Worm (Caenorhabditis elegans): ENCODE data around the gene srx-96.

The srx-96 gene

ce11 chrV:13689592-13689991, 21.6 kb upstream of the srx-96 start, which contains the start of gene T01D3.1:
Gene T01D3.1, plus strand, starts transcription at chrV:13689892.
- no peak for TF ChIP-seq egl-44 (GFP tag; IDR thresholded peaks at IDR 0.05)
- no peak for TF ChIP-seq akir-1 (GFP tag; optimal IDR thresholded peaks at IDR 0.05)
- no peak for TF ChIP-seq cebp-2 (GFP tag; IDR thresholded peaks at IDR 0.05)
- no peak for TF ChIP-seq rec-8 (tag; optimal IDR thresholded peaks at IDR 0.05)
- TF ChIP-seq ets-4 (GFP tag; optimal IDR thresholded peaks at IDR 0.05) = no peak
- no peak for TF ChIP-seq Y53G8AR.9 (GFP tag; conservative IDR thresholded peaks at IDR 0.05)
- no peak for TF ChIP-seq T07F8.4 (tag; optimal IDR thresholded peaks at IDR 0.05)
- TF ChIP-seq Y56A3A.18 (GFP tag; IDR thresholded peaks at IDR 0.05) = no peak
- TF ChIP-seq egl-18 (GFP tag; IDR thresholded peaks at IDR 0.05) = no peak
- TF ChIP-seq ceh-79 (tag; optimal IDR thresholded peaks at IDR 0.05) = no peak
- TF ChIP-seq efl-1 (GFP tag; optimal IDR thresholded peaks at IDR 0.05) = no peak
- no peak for TF ChIP-seq nfya-1 (tag; optimal IDR thresholded peaks at IDR 0.05; ENCODE audit: borderline replicate concordance, insufficient read depth)
- no peak for TF ChIP-seq madf-6 (GFP tag; IDR thresholded peaks at IDR 0.05)

- TF ChIP-seq pha-4 (tag; optimal IDR thresholded peaks at IDR 0.05) (no peak), Y53G8AR.9 (GFP tag; conservative IDR thresholded peaks at IDR 0.05) (no peak), cebp-2 (GFP tag; IDR thresholded peaks at IDR 0.05) (no peak), lsl-1 (GFP tag; optimal IDR thresholded peaks at IDR 0.05) (no peak), lag-1 (GFP tag; IDR thresholded peaks at IDR 0.05) (no peak), lir-1 (GFP tag; conservative IDR thresholded peaks at IDR 0.05) (no peak), nhr-27 (tag; optimal IDR thresholded peaks at IDR 0.05) (no peak), sptf-2 (GFP tag; optimal IDR thresholded peaks at IDR 0.05) (no peak), ceh-40 (GFP tag; IDR thresholded peaks at IDR 0.05) (no peak), F49E8.2 (tag; optimal IDR thresholded peaks at IDR 0.05; ENCODE audit: insufficient read depth) (no peak), zfh-2 (GFP tag; conservative IDR thresholded peaks at IDR 0.05) (no peak), dpff-1 (tag; optimal IDR thresholded peaks at IDR 0.05) (no peak), mxl-1 (tag; optimal IDR thresholded peaks at IDR 0.05) (no peak), athp-1 (tag; optimal IDR thresholded peaks at IDR 0.05) (no peak), nhr-120 (GFP tag; IDR thresholded peaks at IDR 0.05) (no peak), fkh-3 (tag; optimal IDR thresholded peaks at IDR 0.05) (no peak)
Observed at ce11 chrV:13690276-13690675, 20.9 kb upstream of the srx-96 start.

DNA sequence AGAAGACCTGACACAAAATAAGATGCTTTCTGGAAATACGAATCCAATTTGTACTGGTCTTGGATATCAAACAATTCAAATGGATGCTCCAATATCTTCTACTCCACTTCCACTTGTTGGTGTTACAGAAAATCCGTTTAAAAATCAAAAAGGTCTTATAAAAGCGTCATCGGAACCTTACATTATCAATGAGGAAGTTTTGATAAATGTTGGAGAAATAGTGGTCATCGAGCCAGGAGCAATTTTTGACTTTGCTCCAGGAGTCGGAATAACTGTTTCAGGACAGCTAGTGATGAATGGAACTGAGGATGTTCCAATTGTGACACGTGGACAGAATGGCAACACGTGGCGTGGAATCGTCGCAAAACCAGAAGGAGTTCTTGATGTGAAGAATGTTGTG, 17.1 kb upstream of the srx-96 start:
- TF ChIP-seq F33H1.4 (GFP tag; IDR thresholded peaks at IDR 0.05) (no peak), hmg-20 (GFP tag; IDR thresholded peaks at IDR 0.05) (no peak), tbp1 (GFP tag; optimal IDR thresholded peaks at IDR 0.05) (no peak), let-526 (GFP tag; IDR thresholded peaks at IDR 0.05) (no peak)

DNA sequence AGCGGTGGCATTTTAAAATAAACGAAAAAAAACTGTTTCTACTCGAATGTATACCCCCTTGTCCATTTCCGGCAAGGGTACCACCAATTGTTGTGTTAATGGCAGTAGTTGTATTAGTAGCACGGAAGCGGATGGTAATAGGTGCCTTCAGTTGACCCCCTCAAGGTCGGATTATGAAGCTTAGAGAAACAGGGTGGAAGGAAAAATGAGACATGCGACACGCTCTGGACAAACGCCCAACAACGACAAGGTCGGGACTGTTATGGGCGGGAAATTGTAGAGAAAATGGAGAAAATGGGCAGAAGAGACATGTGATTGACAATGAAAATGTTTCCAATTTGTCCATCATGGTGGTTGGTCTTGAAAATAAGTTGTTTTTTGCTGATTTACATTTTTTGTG, 7.2 kb upstream of the srx-96 start, which contains the start of gene T01D3.3:
TSS of gene T01D3.3 (plus strand) at position 312 of the 400 bp plus-strand sequence.
- TF ChIP-seq rec-8 (tag; optimal IDR thresholded peaks at IDR 0.05) (no peak), ceh-91 (GFP tag; IDR thresholded peaks at IDR 0.05) (no peak), bed-1 (GFP tag; IDR thresholded peaks at IDR 0.05) (no peak), rpc-1 (optimal IDR thresholded peaks at IDR 0.05) (no peak), rpc-1 (tag; optimal IDR thresholded peaks at IDR 0.05) (no peak), B0336.3 (GFP tag; IDR thresholded peaks at IDR 0.05) (no peak), atf-7 (tag; optimal IDR thresholded peaks at IDR 0.05) (no peak), xnd-1 (tag; optimal IDR thresholded peaks at IDR 0.05) (no peak), lin-54 (GFP tag; optimal IDR thresholded peaks at IDR 0.05) (no peak), fkh-3 (tag; optimal IDR thresholded peaks at IDR 0.05) (no peak), snpc-4 (GFP tag; optimal IDR thresholded peaks at IDR 0.05) (no peak), snpc-4 (tag; optimal IDR thresholded peaks at IDR 0.05) (no peak), C17E4.6 (GFP tag; IDR thresholded peaks at IDR 0.05) (no peak), ztf-22 (GFP tag; optimal IDR thresholded peaks at IDR 0.05) (no peak)
